Fruit fly (Drosophila melanogaster) whole organism, embryonic: Measurements from ENCODE around the gene CG42540.

Experiments
- Atf3 ChIP-seq: fragments of 200-800 bp; sonication (Bioruptor generic); optimal IDR thresholded peaks from 3 replicates; lab custom pipeline; 2016; ENCODE audit warnings: missing biosample characterization, missing genetic modification characterization
- Blimp-1 ChIP-seq: fragments of 200-800 bp; sonication (Bioruptor generic); optimal IDR thresholded peaks from 3 replicates; lab custom pipeline; 2018; ENCODE audit warnings: missing biosample characterization, missing genetic modification characterization, mild to moderate bottlenecking, moderate library complexity, missing genetic modification reagents
- CG10462 ChIP-seq: fragments of 200-800 bp; sonication (Bioruptor generic); optimal IDR thresholded peaks from 2 replicates; lab custom pipeline; 2016; ENCODE audit warnings: missing biosample characterization, missing genetic modification characterization
- CG1233 ChIP-seq: fragments of 200-800 bp; sonication (Bioruptor generic); optimal IDR thresholded peaks from 4 replicates; lab custom pipeline; 2018; ENCODE audit warnings: missing biosample characterization, mild to moderate bottlenecking, missing genetic modification characterization
- CG12659 ChIP-seq: fragments of 200-800 bp; sonication (Bioruptor generic); optimal IDR thresholded peaks from 3 replicates; lab custom pipeline; 2017; ENCODE audit warnings: mild to moderate bottlenecking, missing biosample characterization, missing genetic modification reagents, missing genetic modification characterization
- CG13296 ChIP-seq: fragments of 200-800 bp; sonication (Bioruptor generic); optimal IDR thresholded peaks from 3 replicates; lab custom pipeline; 2018; ENCODE audit warnings: missing biosample characterization, mild to moderate bottlenecking, missing genetic modification characterization
- CG16863 ChIP-seq: fragments of 200-800 bp; sonication (Bioruptor generic); optimal IDR thresholded peaks from 3 replicates; lab custom pipeline; 2016; ENCODE audit warnings: missing biosample characterization, missing genetic modification characterization
- CG17829 ChIP-seq: fragments of 200-800 bp; optimal IDR thresholded peaks from 2 replicates; lab custom pipeline; 2019; ENCODE audit warnings: missing biosample characterization, mild to moderate bottlenecking, missing genetic modification characterization, moderate library complexity
- CG18262 ChIP-seq: fragments of 200-800 bp; optimal IDR thresholded peaks from 3 replicates; lab custom pipeline; 2019; ENCODE audit warnings: missing biosample characterization, mild to moderate bottlenecking, missing genetic modification characterization, moderate library complexity
- CG2678 ChIP-seq: fragments of 200-800 bp; sonication (Bioruptor generic); optimal IDR thresholded peaks from 3 replicates; lab custom pipeline; 2019; ENCODE audit warnings: missing biosample characterization, mild to moderate bottlenecking, missing genetic modification characterization, moderate library complexity
- CG30431 ChIP-seq: fragments of 200-800 bp; sonication (Bioruptor generic); optimal IDR thresholded peaks from 2 replicates; lab custom pipeline; 2017; ENCODE audit warnings: missing biosample characterization, missing genetic modification characterization
- CG5180 ChIP-seq: fragments of 200-800 bp; sonication (Bioruptor generic); optimal IDR thresholded peaks from 3 replicates; lab custom pipeline; 2017; ENCODE audit warnings: missing biosample characterization, missing genetic modification characterization, mild to moderate bottlenecking, moderate library complexity, missing genetic modification reagents
- CG6272 ChIP-seq: fragments of 200-800 bp; sonication (Bioruptor generic); IDR thresholded peaks from 2 replicates; pipeline ENCODE4 v1.3.6; 2022; ENCODE audit warnings: missing biosample characterization, missing genetic modification characterization
- CG7372 ChIP-seq: fragments of 200-800 bp; sonication (Bioruptor generic); IDR thresholded peaks from 2 replicates; pipeline ENCODE4 v1.3.6; 2022; ENCODE audit warnings: missing biosample characterization, missing genetic modification characterization
- CG7839 ChIP-seq: fragments of 200-800 bp; sonication (Bioruptor generic); optimal IDR thresholded peaks from 3 replicates; lab custom pipeline; 2018; ENCODE audit warnings: missing biosample characterization, mild to moderate bottlenecking, missing genetic modification characterization, moderate library complexity
- CG7963 ChIP-seq: fragments of 200-800 bp; sonication (Bioruptor generic); IDR thresholded peaks from 3 replicates; pipeline ENCODE4 v1.3.6; 2022; ENCODE audit warnings: missing biosample characterization, missing genetic modification characterization; ENCODE audit not compliant: partially characterized antibody
- CG8281 ChIP-seq: fragments of 200-800 bp; sonication (Bioruptor generic); optimal IDR thresholded peaks from 2 replicates; lab custom pipeline; 2018; ENCODE audit warnings: missing biosample characterization, mild to moderate bottlenecking, missing genetic modification characterization, moderate library complexity
- CG8388 ChIP-seq: fragments of 200-800 bp; sonication (Bioruptor generic); optimal IDR thresholded peaks from 2 replicates; lab custom pipeline; 2019; ENCODE audit warnings: missing biosample characterization, mild to moderate bottlenecking, missing genetic modification characterization, moderate library complexity
- Gug ChIP-seq: fragments of 200-800 bp; sonication (Bioruptor generic); IDR thresholded peaks from 4 replicates; pipeline ENCODE4 v1.3.6; 2022; ENCODE audit warnings: missing biosample characterization, missing genetic modification characterization
- HLH4C ChIP-seq: fragments of 200-800 bp; sonication (Bioruptor generic); IDR thresholded peaks from 3 replicates; pipeline ENCODE4 v1.3.6; 2022; ENCODE audit warnings: missing biosample characterization, missing genetic modification characterization; ENCODE audit not compliant: partially characterized antibody
- Hr78 ChIP-seq, 2 experiments: fragments of 200-800 bp in 1 of 2; fragments of >200 bp in 1 of 2; sonication (Bioruptor generic) in 1 of 2; optimal IDR thresholded peaks; 2 replicates each; lab custom pipeline; 2017 to 2019; ENCODE audit warnings: missing biosample characterization in 2 of 2, missing genetic modification characterization in 2 of 2, mild to moderate bottlenecking in 1 of 2, moderate library complexity in 1 of 2
- MBD-R2 ChIP-seq: fragments of 200-800 bp; sonication (Bioruptor generic); IDR thresholded peaks from 2 replicates; pipeline ENCODE4 v1.3.6; 2022; ENCODE audit warnings: missing biosample characterization, missing genetic modification characterization
- Meics ChIP-seq: fragments of 200-800 bp; sonication (Bioruptor generic); optimal IDR thresholded peaks from 2 replicates; lab custom pipeline; 2017; ENCODE audit warnings: missing biosample characterization, mild to moderate bottlenecking, missing genetic modification characterization
- Ptx1 ChIP-seq: fragments of 200-800 bp; sonication (Bioruptor generic); IDR thresholded peaks from 2 replicates; pipeline ENCODE4 v1.3.6; 2022; ENCODE audit warnings: missing biosample characterization, missing genetic modification characterization
- Trl ChIP-seq, 3 experiments: fragments of >200 bp in 2 of 3; fragments of 200-800 bp in 1 of 3; sonication (Bioruptor generic) in 1 of 3; optimal IDR thresholded peaks; 2 replicates in 1 of 3; 3 replicates in 2 of 3; lab custom pipeline; 2016 to 2017; ENCODE audit warnings: missing biosample characterization in 1 of 3, missing genetic modification characterization in 1 of 3
- Xrp1 ChIP-seq: fragments of 200-800 bp; sonication (Bioruptor generic); IDR thresholded peaks from 2 replicates; pipeline ENCODE4 v1.3.6; 2022; ENCODE audit warnings: missing biosample characterization, missing genetic modification characterization
- az2 ChIP-seq: fragments of 200-800 bp; sonication (Bioruptor generic); optimal IDR thresholded peaks from 3 replicates; lab custom pipeline; 2016; ENCODE audit warnings: missing biosample characterization, missing genetic modification characterization
- bsh ChIP-seq, 2 experiments: fragments of 200-800 bp; sonication (Bioruptor generic); optimal IDR thresholded peaks; 2 replicates each; lab custom pipeline; 2017 to 2018; ENCODE audit warnings: mild to moderate bottlenecking in 2 of 2, missing biosample characterization in 2 of 2, missing genetic modification characterization in 2 of 2, moderate library complexity in 1 of 2
- cas ChIP-seq: fragments of 200-800 bp; sonication (Bioruptor generic); IDR thresholded peaks from 2 replicates; pipeline ENCODE4 v1.3.6; 2022; ENCODE audit warnings: missing biosample characterization, missing genetic modification characterization
- chif ChIP-seq, 2 experiments: fragments of 200-800 bp; sonication (Bioruptor generic); optimal IDR thresholded peaks; 3 replicates each; lab custom pipeline; 2016; ENCODE audit warnings: missing biosample characterization in 2 of 2, missing genetic modification characterization in 2 of 2
- dimm ChIP-seq: fragments of 200-800 bp; sonication (Bioruptor generic); IDR thresholded peaks from 2 replicates; pipeline ENCODE4 v1.3.6; 2022; ENCODE audit warnings: missing biosample characterization, missing genetic modification characterization
- dm ChIP-seq: fragments of 200-800 bp; sonication (Bioruptor generic); optimal IDR thresholded peaks from 3 replicates; lab custom pipeline; 2016; ENCODE audit warnings: missing biosample characterization, missing genetic modification characterization
- dmrt11E ChIP-seq: fragments of 200-800 bp; sonication (Bioruptor generic); optimal IDR thresholded peaks from 3 replicates; lab custom pipeline; 2018; ENCODE audit warnings: missing biosample characterization, mild to moderate bottlenecking, missing genetic modification characterization, moderate library complexity
- dmrt99B ChIP-seq: fragments of 200-800 bp; sonication (Bioruptor generic); optimal IDR thresholded peaks from 2 replicates; lab custom pipeline; 2018; ENCODE audit warnings: missing biosample characterization, mild to moderate bottlenecking, missing genetic modification characterization, moderate library complexity
- fd3F ChIP-seq: fragments of 200-800 bp; sonication (Bioruptor generic); optimal IDR thresholded peaks from 2 replicates; lab custom pipeline; 2018; ENCODE audit warnings: missing biosample characterization, mild to moderate bottlenecking, missing genetic modification characterization, moderate library complexity
- grn ChIP-seq: fragments of 200-800 bp; sonication (Bioruptor generic); optimal IDR thresholded peaks from 3 replicates; lab custom pipeline; 2017; ENCODE audit warnings: missing biosample characterization, missing genetic modification characterization
- hb ChIP-seq: fragments of 200-800 bp; sonication (Bioruptor generic); IDR thresholded peaks from 3 replicates; pipeline ENCODE4 v1.3.6; 2022; ENCODE audit warnings: missing biosample characterization, missing genetic modification characterization; ENCODE audit not compliant: partially characterized antibody
- jumu ChIP-seq: fragments of 200-800 bp; sonication (Bioruptor generic); optimal IDR thresholded peaks from 3 replicates; lab custom pipeline; 2016; ENCODE audit warnings: missing biosample characterization, missing genetic modification characterization
- nau ChIP-seq: fragments of 200-800 bp; sonication (Bioruptor generic); optimal IDR thresholded peaks from 3 replicates; lab custom pipeline; 2017; ENCODE audit warnings: missing biosample characterization, mild to moderate bottlenecking, missing genetic modification characterization, missing genetic modification reagents
- p53 ChIP-seq: fragments of 200-800 bp; sonication (Bioruptor generic); optimal IDR thresholded peaks from 2 replicates; lab custom pipeline; 2016; ENCODE audit warnings: missing biosample characterization, missing genetic modification characterization
- phol ChIP-seq: fragments of 200-800 bp; sonication (Bioruptor generic); optimal IDR thresholded peaks from 3 replicates; lab custom pipeline; 2018; ENCODE audit warnings: missing biosample characterization, mild to moderate bottlenecking, missing genetic modification characterization, moderate library complexity
- prd ChIP-seq, 3 experiments: fragments of >200 bp in 2 of 3; fragments of 200-800 bp in 1 of 3; sonication (Bioruptor generic) in 1 of 3; optimal IDR thresholded peaks in 2 of 3; IDR thresholded peaks in 1 of 3; 2 replicates in 2 of 3; 3 replicates in 1 of 3; pipeline versions ENCODE4 v1.3.6 to Lab custom; 2017 to 2022; ENCODE audit warnings: missing biosample characterization in 1 of 3, missing genetic modification characterization in 1 of 3
- psq ChIP-seq: fragments of 200-800 bp; sonication (Bioruptor generic); optimal IDR thresholded peaks from 2 replicates; lab custom pipeline; 2017; ENCODE audit warnings: missing biosample characterization, missing genetic modification characterization
- sd ChIP-seq: fragments of 200-800 bp; sonication (Bioruptor generic); optimal IDR thresholded peaks from 3 replicates; lab custom pipeline; 2018; ENCODE audit warnings: missing biosample characterization, mild to moderate bottlenecking, missing genetic modification characterization, moderate library complexity
- sens ChIP-seq: fragments of 200-800 bp; sonication (Bioruptor generic); peaks from one replicate; lab custom pipeline; 2016; ENCODE audit warnings: missing biosample characterization, missing genetic modification characterization
- seq ChIP-seq: fragments of 200-800 bp; sonication (Bioruptor generic); IDR thresholded peaks from 2 replicates; pipeline ENCODE4 v1.3.6; 2022; ENCODE audit warnings: missing biosample characterization, missing genetic modification characterization
- tio ChIP-seq: fragments of 200-800 bp; sonication (Bioruptor generic); optimal IDR thresholded peaks from 2 replicates; lab custom pipeline; 2017; ENCODE audit warnings: missing biosample characterization, missing genetic modification characterization, inconsistent platforms
- zf30C ChIP-seq: fragments of 200-800 bp; sonication (Bioruptor generic); optimal IDR thresholded peaks from 3 replicates; lab custom pipeline; 2018; ENCODE audit warnings: missing biosample characterization, mild to moderate bottlenecking, missing genetic modification characterization

Gene CG42540

DNA sequence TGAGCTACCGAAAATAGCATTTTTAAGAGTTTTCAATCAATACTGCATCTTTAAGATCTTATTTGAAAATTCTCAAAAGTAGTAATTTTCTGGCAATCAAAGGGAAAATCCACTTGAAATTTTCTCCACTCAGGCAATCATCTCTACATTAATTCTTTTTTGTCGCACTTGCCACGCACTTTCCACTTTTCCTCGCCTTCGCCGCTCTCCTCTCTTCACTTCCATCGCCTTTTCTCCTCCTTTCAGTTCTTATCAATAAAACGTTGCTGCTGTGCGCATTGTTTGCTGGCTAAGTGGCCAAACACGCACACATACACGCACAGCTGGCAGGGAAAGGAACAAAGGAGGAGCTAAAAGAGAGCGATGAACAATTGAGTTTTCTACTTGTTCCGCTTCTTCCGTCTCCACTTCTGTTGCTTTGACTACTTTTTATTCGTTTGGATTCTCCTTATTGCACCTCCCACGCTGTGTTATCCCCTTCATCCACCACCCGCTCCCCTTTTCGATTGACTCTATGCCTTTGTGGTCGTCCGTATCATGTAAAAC lies 67.2 kb downstream of the CG42540 start (continued):
- no peak for TF ChIP-seq CG5180 (GFP tag; lab: Kevin White, UChicago)
- TF ChIP-seq psq (GFP tag; lab: Kevin White, UChicago): peak; percentile 41
- no peak for TF ChIP-seq jumu
- TF ChIP-seq sens: peak; percentile 57
- TF ChIP-seq CG6272: no peak
- TF ChIP-seq CG7963 (GFP tag; lab: Robert Waterston, UW): no peak
- TF ChIP-seq dmrt11E (tag; lab: Kevin White, UChicago): no peak
- TF ChIP-seq hb (GFP tag; lab: Robert Waterston, UW): no peak
- no peak for TF ChIP-seq tio (GFP tag; lab: Kevin White, UChicago)
- TF ChIP-seq CG1233: no peak
- no peak for TF ChIP-seq Ptx1 (GFP tag; lab: Robert Waterston, UW)
- TF ChIP-seq HLH4C (GFP tag; lab: Robert Waterston, UW): 0 out of 3 replicates have a peak, but pooled peaks have one; percentile 17
- no peak for TF ChIP-seq seq (GFP tag; lab: Robert Waterston, UW)
- no peak for TF ChIP-seq zf30C (GFP tag; lab: Kevin White, UChicago)
- no peak for TF ChIP-seq CG8281 (tag; lab: Kevin White, UChicago)
- no peak for TF ChIP-seq CG10462 (GFP tag; lab: Kevin White, UChicago)
- TF ChIP-seq CG7372 (GFP tag; lab: Robert Waterston, UW): no peak
- TF ChIP-seq CG30431: no peak
- TF ChIP-seq, all 482 proteins: peak for 7

DNA sequence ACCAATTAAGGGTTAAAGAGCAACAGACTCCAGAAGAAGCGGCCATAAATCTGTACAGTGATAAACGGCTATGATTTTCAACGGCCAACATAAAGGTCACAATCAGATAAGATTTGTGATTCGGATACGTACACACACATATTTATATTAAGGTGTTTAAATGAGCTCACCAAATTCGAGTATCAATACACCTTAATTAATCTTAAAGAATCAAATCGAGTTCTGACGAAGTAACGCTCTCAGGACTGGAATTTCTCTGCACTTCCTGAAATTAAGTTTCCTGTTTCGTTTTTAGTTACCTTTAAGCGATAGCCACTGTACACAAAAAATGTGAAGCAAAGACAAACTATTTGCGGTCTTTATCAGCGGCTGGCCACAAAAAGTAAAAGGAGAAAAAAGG lies 68.0 kb downstream of the CG42540 start:
- TF ChIP-seq CG12659: no peak
- peak; percentile 4; the same call in 1 of the 4 replicates for TF ChIP-seq Gug
- no peak for TF ChIP-seq nau (GFP tag; lab: Kevin White, UChicago)
- peak; percentile 47 for TF ChIP-seq phol (tag; lab: Kevin White, UChicago)
- no peak for TF ChIP-seq dm (GFP tag; lab: Kevin White, UChicago)
- TF ChIP-seq bsh (GFP tag; optimal IDR thresholded peaks at IDR 0.05; lab: Kevin White, UChicago): peak in 1 of 2 experiments; percentile 16
- TF ChIP-seq cas: no peak
- no peak for TF ChIP-seq dimm (GFP tag; lab: Robert Waterston, UW)
- TF ChIP-seq Trl (optimal IDR thresholded peaks at IDR 0.05; lab: Kevin White, UChicago): no peak
- TF ChIP-seq Trl (GFP tag; optimal IDR thresholded peaks at IDR 0.05; lab: Kevin White, UChicago): no peak
- peak; percentile 7 to 19 for TF ChIP-seq chif (GFP tag; optimal IDR thresholded peaks at IDR 0.05; lab: Kevin White, UChicago)
- TF ChIP-seq Xrp1 (GFP tag; lab: Robert Waterston, UW): no peak
- peak; percentile 54 for TF ChIP-seq CG18262 (tag; lab: Kevin White, UChicago)
- peak; percentile 29 for TF ChIP-seq dmrt99B (tag; lab: Kevin White, UChicago)
- TF ChIP-seq fd3F (GFP tag; lab: Kevin White, UChicago): no peak
- peak; percentile 14 for TF ChIP-seq az2 (GFP tag; lab: Kevin White, UChicago)
- TF ChIP-seq p53 (GFP tag; lab: Kevin White, UChicago): no peak
- peak; percentile 47 for TF ChIP-seq Ptx1 (GFP tag; lab: Robert Waterston, UW)
- peak; percentile 54 for TF ChIP-seq grn (GFP tag; lab: Kevin White, UChicago)
- TF ChIP-seq CG16863 (GFP tag; lab: Kevin White, UChicago): no peak
- peak; percentile 42 for TF ChIP-seq sd (tag; lab: Kevin White, UChicago)
- peak; percentile 41 for TF ChIP-seq CG2678 (tag; lab: Kevin White, UChicago)
- no peak for TF ChIP-seq Atf3
- no peak for TF ChIP-seq MBD-R2 (GFP tag; lab: Robert Waterston, UW)
- TF ChIP-seq Hr78 (GFP tag; optimal IDR thresholded peaks at IDR 0.05; lab: Kevin White, UChicago): peak in 1 of 2 experiments; percentile 2
- TF ChIP-seq CG17829 (tag; lab: Kevin White, UChicago): peak; percentile 8
- peak; percentile 18 for TF ChIP-seq Blimp-1 (GFP tag; lab: Kevin White, UChicago)
- peak; percentile 9 for TF ChIP-seq CG1233
- TF ChIP-seq CG7839 (tag; lab: Kevin White, UChicago): peak; percentile 13
- TF ChIP-seq Meics: peak; percentile 12
- TF ChIP-seq CG8388: no peak
- no peak for TF ChIP-seq CG13296 (GFP tag; lab: Kevin White, UChicago)
- TF ChIP-seq prd (optimal IDR thresholded peaks at IDR 0.05; lab: Kevin White, UChicago): no peak
- 0 out of 3 replicates have a peak, but pooled peaks have one; percentile 5 for TF ChIP-seq prd (GFP tag; IDR thresholded peaks at IDR 0.05; lab: Robert Waterston, UW)
